Fruit fly (Drosophila melanogaster): Measurements from ENCODE around the gene CG13082.
A peak's percentile ranks its signal among the peaks of the same experiment; 100 is the strongest.

Gene CG13082

DNA sequence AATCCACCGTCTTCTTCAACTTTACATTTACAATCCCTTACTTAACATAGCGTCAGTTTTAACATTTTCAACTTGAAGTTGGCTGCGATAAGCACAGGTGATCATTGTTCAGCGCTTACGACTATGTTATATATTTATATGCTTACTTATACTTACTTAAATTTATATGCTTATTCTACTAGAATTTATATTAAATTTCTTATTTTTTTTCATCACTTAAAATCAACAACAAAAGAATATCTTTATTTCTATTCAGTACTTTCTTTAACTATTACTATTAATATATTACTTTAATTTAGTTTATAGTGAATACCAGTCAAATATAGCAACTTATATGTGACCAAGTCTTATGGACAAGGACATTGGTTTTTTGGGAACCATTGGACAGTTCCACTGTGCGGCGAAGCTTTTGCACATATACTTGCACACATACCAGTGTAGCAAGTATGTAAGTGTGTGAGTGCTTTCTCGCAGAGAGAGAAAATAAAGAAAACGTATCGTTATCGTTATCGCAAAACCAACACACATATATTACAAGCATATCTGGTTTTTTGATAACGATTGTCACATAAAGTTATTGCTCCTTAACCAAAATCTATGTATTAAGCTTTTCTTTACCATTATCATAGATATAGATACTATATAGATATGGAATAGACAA, 20.9 kb upstream of the CG13082 start, which contains the start of gene Hasp (continued):
- TF ChIP-seq CG17361 (GFP tag; IDR thresholded peaks at IDR 0.05) (peak; percentile 71; the same call in 2 of the 3 replicates), CG2889 (GFP tag; IDR thresholded peaks at IDR 0.05) (no peak), NFAT (GFP tag; IDR thresholded peaks at IDR 0.05) (peak; percentile 39; the same call in 1 of the 2 replicates), trh (GFP tag; optimal IDR thresholded peaks at IDR 0.05) (peak; percentile 16), Ssrp (tag; optimal IDR thresholded peaks at IDR 0.05) (peak; percentile 46), Lpt (GFP tag; optimal IDR thresholded peaks at IDR 0.05) (no peak), Sry-β (GFP tag; optimal IDR thresholded peaks at IDR 0.05) (no peak), MBD-R2 (GFP tag; IDR thresholded peaks at IDR 0.05) (peak; percentile 39; the same call in 1 of the 2 replicates), zfh1 (GFP tag; IDR thresholded peaks at IDR 0.05) (peak; percentile 79), CG1233 (GFP tag; optimal IDR thresholded peaks at IDR 0.05) (peak; percentile 29), pros (GFP tag; optimal IDR thresholded peaks at IDR 0.05) (no peak), pb (GFP tag; optimal IDR thresholded peaks at IDR 0.05) (no peak), pnt (GFP tag; optimal IDR thresholded peaks at IDR 0.05) (no peak), CG7928 (GFP tag; optimal IDR thresholded peaks at IDR 0.05) (no peak), CG11696 (GFP tag; IDR thresholded peaks at IDR 0.05) (no peak), az2 (GFP tag; optimal IDR thresholded peaks at IDR 0.05) (peak; percentile 64), gce (GFP tag; IDR thresholded peaks at IDR 0.05) (no peak), sim (GFP tag; IDR thresholded peaks at IDR 0.05) (no peak; the same call in 1 of the 2 replicates), Dek (tag; optimal IDR thresholded peaks at IDR 0.05) (peak; percentile 18), Hsf (GFP tag; optimal IDR thresholded peaks at IDR 0.05) (peak; percentile 18), pum (GFP tag; optimal IDR thresholded peaks at IDR 0.05) (no peak), CG15269 (tag; optimal IDR thresholded peaks at IDR 0.05) (no peak), Atf-2 (GFP tag; optimal IDR thresholded peaks at IDR 0.05) (no peak), Sox102F (GFP tag; optimal IDR thresholded peaks at IDR 0.05) (no peak), Six4 (GFP tag; optimal IDR thresholded peaks at IDR 0.05) (peak; percentile 77), hbn (GFP tag; IDR thresholded peaks at IDR 0.05; ENCODE audit: partially characterized antibody) (peak; percentile 53; the same call in 1 of the 2 replicates), CG10979 (tag; optimal IDR thresholded peaks at IDR 0.05) (peak; percentile 74), CG10366 (GFP tag; IDR thresholded peaks at IDR 0.05) (peak; percentile 17; the same call in 1 of the 2 replicates), esg (GFP tag; conservative IDR thresholded peaks at IDR 0.05) (peak; percentile 56), CG13287 (GFP tag; IDR thresholded peaks at IDR 0.05; ENCODE audit: partially characterized antibody) (peak; percentile 77), nerfin-2 (GFP tag; IDR thresholded peaks at IDR 0.05; ENCODE audit: partially characterized antibody) (peak; percentile 90), CG32767 (GFP tag; IDR thresholded peaks at IDR 0.05) (0 out of 2 replicates have a peak, but pooled peaks have one; percentile 23), CG11398 (GFP tag; optimal IDR thresholded peaks at IDR 0.05) (no peak), otp (GFP tag; IDR thresholded peaks at IDR 0.05) (no peak), CG31224 (GFP tag; IDR thresholded peaks at IDR 0.05) (peak; percentile 50; the same call in 1 of the 2 replicates), CG2712 (tag; optimal IDR thresholded peaks at IDR 0.05) (peak; percentile 72), hkb (optimal IDR thresholded peaks at IDR 0.05) (no peak), hkb (GFP tag; IDR thresholded peaks at IDR 0.05) (peak; percentile 52; the same call in 1 of the 2 replicates), dimm (GFP tag; IDR thresholded peaks at IDR 0.05) (no peak), CG32772 (GFP tag; IDR thresholded peaks at IDR 0.05) (no peak), sd (tag; optimal IDR thresholded peaks at IDR 0.05) (no peak), ranshi (GFP tag; IDR thresholded peaks at IDR 0.05) (peak; percentile 33; the same call in 1 of the 2 replicates), yki (optimal IDR thresholded peaks at IDR 0.05) (no peak), Side (GFP tag; optimal IDR thresholded peaks at IDR 0.05) (no peak), Kr (GFP tag; optimal IDR thresholded peaks at IDR 0.05) (no peak), zfh2 (GFP tag; optimal IDR thresholded peaks at IDR 0.05) (no peak), Med (GFP tag) (peak; percentile 81), CG6683 (GFP tag; optimal IDR thresholded peaks at IDR 0.05) (peak; percentile 10), CG6765 (GFP tag; optimal IDR thresholded peaks at IDR 0.05) (no peak), Max (GFP tag; optimal IDR thresholded peaks at IDR 0.05) (peak; percentile 51), CG12236 (GFP tag; optimal IDR thresholded peaks at IDR 0.05) (no peak)
